Worm (Caenorhabditis elegans) whole organism, L2 larva: ENCODE results near the gene chil-8.

Experiments
- C34F6.9 ChIP-seq: fragments of 150-350 bp; optimal IDR thresholded peaks from 2 replicates; lab custom pipeline; 2014; ENCODE audit warnings: missing biosample characterization, missing genetic modification characterization
- F13H6.1 ChIP-seq: sonication (generic microtip); optimal IDR thresholded peaks from 2 replicates; lab custom pipeline; 2016; ENCODE audit warnings: missing genetic modification characterization, missing compliant biosample characterization
- Y55F3AM.14 ChIP-seq: fragments of 200-800 bp; sonication (Bioruptor generic); optimal IDR thresholded peaks from 2 replicates; lab custom pipeline; 2018; ENCODE audit warnings: mild to moderate bottlenecking, missing genetic modification characterization, missing compliant biosample characterization
- ZK546.5 ChIP-seq: sonication (generic microtip); optimal IDR thresholded peaks from 2 replicates; lab custom pipeline; 2017; ENCODE audit warnings: missing biosample characterization, missing genetic modification characterization
- ama-1 ChIP-seq: fragments of 150-350 bp; optimal IDR thresholded peaks from 2 replicates; lab custom pipeline; 2018; ENCODE audit warnings: inconsistent platforms
- ceh-16 ChIP-seq: fragments of 150-350 bp; optimal IDR thresholded peaks from 2 replicates; lab custom pipeline; 2014; ENCODE audit warnings: missing biosample characterization, missing genetic modification characterization
- crh-2 ChIP-seq: sonication (generic microtip); optimal IDR thresholded peaks from 2 replicates; lab custom pipeline; 2017; ENCODE audit warnings: missing biosample characterization, missing genetic modification characterization
- dmd-4 ChIP-seq: sonication (generic microtip); optimal IDR thresholded peaks from 2 replicates; lab custom pipeline; 2017; ENCODE audit warnings: missing biosample characterization, missing genetic modification characterization
- elt-1 ChIP-seq: fragments of 150-350 bp; optimal IDR thresholded peaks from 2 replicates; lab custom pipeline; 2014; ENCODE audit warnings: missing biosample characterization, missing genetic modification characterization
- fos-1 ChIP-seq: fragments of 150-350 bp; optimal IDR thresholded peaks from 2 replicates; lab custom pipeline; 2014; ENCODE audit warnings: missing biosample characterization, missing genetic modification characterization
- gmeb-1 ChIP-seq: fragments of 150-350 bp; optimal IDR thresholded peaks from 2 replicates; lab custom pipeline; 2014; ENCODE audit warnings: missing biosample characterization, missing genetic modification characterization
- lin-39 ChIP-seq: fragments of 150-350 bp; optimal IDR thresholded peaks from 2 replicates; lab custom pipeline; 2014; ENCODE audit warnings: missing biosample characterization, missing genetic modification reagents, missing genetic modification characterization
- lsy-2 ChIP-seq, 2 experiments: fragments of 150-350 bp in 1 of 2; sonication (generic microtip) in 1 of 2; optimal IDR thresholded peaks; 2 replicates each; lab custom pipeline; 2014 to 2017; ENCODE audit warnings: missing biosample characterization in 2 of 2, missing genetic modification characterization in 2 of 2
- mdl-1 ChIP-seq, 2 experiments: fragments of 150-350 bp in 1 of 2; sonication (generic microtip) in 1 of 2; optimal IDR thresholded peaks; 2 replicates each; lab custom pipeline; 2017; ENCODE audit warnings: missing biosample characterization in 2 of 2, missing genetic modification characterization in 2 of 2
- nhr-11 ChIP-seq: fragments of 150-350 bp; optimal IDR thresholded peaks from 2 replicates; lab custom pipeline; 2014; ENCODE audit warnings: missing biosample characterization, missing genetic modification characterization
- nhr-12 ChIP-seq: fragments of 150-350 bp; optimal IDR thresholded peaks from 2 replicates; lab custom pipeline; 2014; ENCODE audit warnings: missing biosample characterization, missing genetic modification characterization
- nhr-129 ChIP-seq: fragments of 150-350 bp; optimal IDR thresholded peaks from 2 replicates; lab custom pipeline; 2014; ENCODE audit warnings: missing biosample characterization, missing genetic modification characterization
- nhr-23 ChIP-seq: fragments of 150-350 bp; optimal IDR thresholded peaks from 2 replicates; lab custom pipeline; 2014; ENCODE audit warnings: missing biosample characterization, missing genetic modification reagents, missing genetic modification characterization
- nhr-237 ChIP-seq: fragments of 150-350 bp; optimal IDR thresholded peaks from 2 replicates; lab custom pipeline; 2014; ENCODE audit warnings: missing biosample characterization, missing genetic modification characterization
- nhr-25 ChIP-seq: fragments of 150-350 bp; sonication (generic microtip); optimal IDR thresholded peaks from 3 replicates; lab custom pipeline; 2014; ENCODE audit warnings: missing biosample characterization, missing genetic modification characterization
- nhr-6 ChIP-seq: fragments of 150-350 bp; optimal IDR thresholded peaks from 2 replicates; lab custom pipeline; 2014; ENCODE audit warnings: missing biosample characterization, missing genetic modification characterization
- nhr-77 ChIP-seq: fragments of 150-350 bp; optimal IDR thresholded peaks from 2 replicates; lab custom pipeline; 2014; ENCODE audit warnings: missing biosample characterization, missing genetic modification characterization
- peb-1 ChIP-seq: fragments of 150-350 bp; optimal IDR thresholded peaks from 2 replicates; lab custom pipeline; 2014; ENCODE audit warnings: missing biosample characterization, missing genetic modification characterization
- sem-4 ChIP-seq: fragments of 150-350 bp; optimal IDR thresholded peaks from 2 replicates; lab custom pipeline; 2014; ENCODE audit warnings: missing biosample characterization, missing genetic modification reagents, missing genetic modification characterization
- sma-9 ChIP-seq, 2 experiments: fragments of 150-350 bp in 1 of 2; sonication (generic microtip) in 1 of 2; optimal IDR thresholded peaks; 2 replicates each; lab custom pipeline; 2014 to 2016; ENCODE audit warnings: missing genetic modification characterization in 2 of 2, mild to moderate bottlenecking in 1 of 2, missing biosample characterization in 1 of 2, missing compliant biosample characterization in 1 of 2, missing genetic modification reagents in 1 of 2, moderate library complexity in 1 of 2
- snpc-4 ChIP-seq: fragments of 150-350 bp; optimal IDR thresholded peaks from 2 replicates; lab custom pipeline; 2014; ENCODE audit warnings: missing biosample characterization, missing genetic modification characterization
- unc-39 ChIP-seq: fragments of 150-350 bp; optimal IDR thresholded peaks from 2 replicates; lab custom pipeline; 2014; ENCODE audit warnings: missing biosample characterization, missing genetic modification characterization
- unc-55 ChIP-seq: fragments of 150-350 bp; sonication (generic microtip); optimal IDR thresholded peaks from 3 replicates; lab custom pipeline; 2014; ENCODE audit warnings: missing biosample characterization, missing genetic modification reagents, missing genetic modification characterization
- unc-62 ChIP-seq: fragments of 150-350 bp; optimal IDR thresholded peaks from 2 replicates; lab custom pipeline; 2014; ENCODE audit warnings: missing biosample characterization, missing genetic modification reagents, missing genetic modification characterization
- zag-1 ChIP-seq: fragments of 150-350 bp; optimal IDR thresholded peaks from 2 replicates; lab custom pipeline; 2014; ENCODE audit warnings: missing biosample characterization, missing genetic modification characterization
- ztf-1 ChIP-seq: fragments of 200-800 bp; sonication (Bioruptor generic); conservative IDR thresholded peaks from 2 replicates; pipeline ENCODE4 v1.3.6; 2022; ENCODE audit warnings: missing genetic modification characterization, missing compliant biosample characterization
- ztf-11 ChIP-seq: sonication (generic microtip); optimal IDR thresholded peaks from 2 replicates; lab custom pipeline; 2017; ENCODE audit warnings: missing biosample characterization, missing genetic modification characterization
- ztf-4 ChIP-seq: fragments of 150-350 bp; optimal IDR thresholded peaks from 2 replicates; lab custom pipeline; 2014; ENCODE audit warnings: missing biosample characterization, missing genetic modification characterization

Gene chil-8

DNA sequence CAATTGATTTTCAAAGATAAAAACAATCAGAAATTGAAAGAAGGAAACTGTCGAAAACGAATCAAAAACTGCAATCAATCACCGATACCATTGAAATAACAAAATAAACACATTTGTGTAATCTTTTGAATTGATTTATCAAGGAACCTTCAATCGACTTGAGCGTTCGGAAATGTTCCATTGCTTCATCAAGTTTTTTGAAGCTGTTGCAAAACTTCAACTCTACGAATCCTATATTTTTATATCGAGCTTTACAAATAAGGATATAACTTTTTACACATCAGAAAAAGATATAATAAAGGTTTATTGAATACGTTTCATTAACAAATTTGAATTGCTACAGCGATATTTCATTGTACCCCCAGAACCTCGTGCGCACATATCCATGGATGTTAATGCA, at the start of gene chil-8:
TSS of gene chil-8 (minus strand) at position 101 of the 400 bp plus-strand sequence.
- TF ChIP-seq dmd-4 (tag; lab: Kevin White, UChicago) (no peak), ztf-4 (tag; lab: Kevin White, UChicago) (no peak), elt-1 (tag; lab: Kevin White, UChicago) (no peak), nhr-237 (tag; lab: Kevin White, UChicago) (no peak), ama-1 (lab: Kevin White, UChicago) (no peak), C34F6.9 (tag; lab: Kevin White, UChicago) (no peak), nhr-11 (tag; lab: Kevin White, UChicago) (no peak), crh-2 (tag; lab: Kevin White, UChicago) (no peak)
- TF ChIP-seq, all 48 proteins: peak for 0

DNA sequence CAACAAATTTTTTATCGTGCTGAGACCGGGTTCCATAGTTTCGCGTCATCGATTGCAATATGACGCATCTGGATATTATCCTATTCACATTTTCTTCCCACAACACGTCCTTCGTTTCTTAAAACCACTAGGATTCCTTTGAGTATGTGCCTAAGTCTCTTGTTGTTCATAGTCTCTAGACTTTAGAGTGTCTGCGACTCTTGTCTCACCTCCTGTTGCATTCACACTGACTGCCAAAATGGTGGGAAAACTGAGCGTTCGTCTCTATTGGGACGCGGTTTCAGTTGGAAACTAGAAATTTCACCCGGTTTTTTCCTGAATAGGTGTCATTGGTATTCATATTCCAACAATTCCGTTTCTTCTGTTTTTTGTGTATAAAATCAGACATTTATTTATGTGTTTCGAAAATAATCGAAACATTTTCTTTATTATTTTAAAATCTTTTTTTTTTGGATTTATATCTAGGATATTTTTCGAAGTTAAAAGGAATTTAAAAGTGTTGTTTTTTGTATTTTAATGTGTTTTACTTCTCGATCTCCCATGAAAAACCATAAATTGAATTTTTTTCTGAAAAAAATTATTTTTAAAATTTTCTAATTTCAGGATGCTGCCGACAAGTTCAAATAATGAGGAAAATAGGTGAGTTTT, 48.9 kb upstream of the chil-8 start, which contains the start of gene C05C10.2:
TSS of gene C05C10.2 (plus strand) at position 598 of the 648 bp plus-strand sequence.
- TF ChIP-seq mdl-1 (tag; optimal IDR thresholded peaks at IDR 0.05; lab: Kevin White, UChicago): no peak
- peak; percentile 4 for TF ChIP-seq nhr-129 (tag; lab: Kevin White, UChicago)
- TF ChIP-seq ZK546.5 (tag; lab: Kevin White, UChicago): no peak
- no peak for TF ChIP-seq sma-9 (GFP tag; optimal IDR thresholded peaks at IDR 0.05; lab: Kevin White, UChicago)
- no peak for TF ChIP-seq sma-9 (tag; optimal IDR thresholded peaks at IDR 0.05; lab: Kevin White, UChicago)
- TF ChIP-seq snpc-4 (tag; lab: Kevin White, UChicago): no peak
- peak; percentile 46 for TF ChIP-seq C34F6.9 (tag; lab: Kevin White, UChicago)
- TF ChIP-seq nhr-6 (tag; lab: Kevin White, UChicago): no peak

DNA sequence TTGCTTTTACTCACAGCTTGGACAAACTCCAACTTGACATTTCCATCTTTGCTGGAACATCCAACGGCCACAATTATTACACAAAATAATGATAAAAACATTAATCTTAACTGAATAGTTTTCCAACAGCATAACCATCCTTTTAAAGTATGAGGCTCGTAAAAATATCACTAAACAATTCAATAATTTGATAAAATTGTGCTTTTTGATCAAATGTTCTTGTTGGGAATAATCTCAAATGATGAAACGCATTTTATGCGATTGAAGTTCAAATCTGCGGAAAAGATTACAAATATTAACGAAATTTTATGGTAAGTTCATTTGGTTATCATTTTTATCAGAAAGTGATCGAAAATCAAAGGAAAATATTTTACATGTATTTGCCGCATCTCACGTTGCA, 47.6 kb upstream of the chil-8 start, which contains the start of gene pho-10:
TSS of gene pho-10 (minus strand) at position 101 of the 400 bp plus-strand sequence.
- no peak for TF ChIP-seq dmd-4 (tag; lab: Kevin White, UChicago)
- TF ChIP-seq, all 48 proteins: peak for 0

DNA sequence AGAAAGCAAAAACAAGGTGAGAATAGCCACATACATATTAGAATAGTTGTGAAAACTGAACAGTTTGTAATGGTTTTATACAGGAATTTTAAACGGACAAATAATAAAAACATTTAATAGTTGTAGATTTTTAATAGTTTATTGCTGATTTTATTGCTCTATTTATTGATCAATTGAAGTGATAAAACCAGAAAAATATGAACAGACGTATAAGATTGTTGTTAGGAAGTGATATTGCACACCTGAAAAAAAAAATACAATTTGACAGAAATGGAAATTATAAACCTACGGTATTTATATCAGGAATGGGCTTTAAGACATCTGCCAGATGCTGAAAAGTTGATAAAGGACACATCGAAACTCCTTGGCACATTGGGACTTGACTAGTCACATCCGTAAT, 45.0 kb upstream of the chil-8 start, which contains the start of gene C05C10.8:
TSS of gene C05C10.8 (minus strand) at position 101 of the 400 bp plus-strand sequence.
- TF ChIP-seq ztf-11 (no peak), ama-1 (lab: Kevin White, UChicago) (no peak), nhr-12 (tag; lab: Kevin White, UChicago) (no peak), lsy-2 (tag; optimal IDR thresholded peaks at IDR 0.05; lab: Kevin White, UChicago) (no peak), nhr-129 (tag; lab: Kevin White, UChicago) (no peak), unc-55 (GFP tag; lab: Kevin White, UChicago) (no peak), crh-2 (tag; lab: Kevin White, UChicago) (no peak), unc-39 (tag; lab: Kevin White, UChicago) (no peak), nhr-23 (no peak), peb-1 (tag; lab: Kevin White, UChicago) (no peak), F13H6.1 (tag; lab: Kevin White, UChicago) (no peak), sem-4 (no peak), Y55F3AM.14 (no peak), gmeb-1 (tag; lab: Kevin White, UChicago) (no peak), nhr-237 (tag; lab: Kevin White, UChicago) (no peak), lin-39 (tag; lab: Kevin White, UChicago) (no peak), zag-1 (tag; lab: Kevin White, UChicago) (no peak), C34F6.9 (tag; lab: Kevin White, UChicago) (no peak), unc-62 (GFP tag; lab: Kevin White, UChicago) (no peak)

DNA sequence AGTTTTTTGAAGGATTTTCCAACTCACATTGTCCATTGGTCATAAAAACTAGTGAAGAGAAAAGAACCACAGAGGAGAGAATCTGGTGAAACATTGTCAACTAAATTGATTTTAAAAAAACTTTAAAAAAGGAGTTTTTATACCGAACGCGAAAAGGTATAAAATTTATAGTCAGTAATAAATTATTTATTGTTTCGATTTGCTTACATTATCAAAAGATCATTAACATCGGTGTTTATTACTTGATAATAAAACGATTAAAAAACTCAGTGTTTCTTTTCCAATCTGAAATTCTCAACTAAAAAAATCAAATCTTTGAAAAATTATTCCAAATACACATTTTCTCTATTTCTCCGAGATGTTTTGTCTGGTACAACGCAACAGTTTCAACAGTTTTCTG, 43.3 kb upstream of the chil-8 start, which contains the start of gene F26C11.4:
TSS of gene F26C11.4 (minus strand) at position 101 of the 400 bp plus-strand sequence.
- TF ChIP-seq nhr-25 (no peak), gmeb-1 (tag; lab: Kevin White, UChicago) (no peak), nhr-237 (tag; lab: Kevin White, UChicago) (no peak), nhr-77 (tag; lab: Kevin White, UChicago) (no peak), ztf-4 (tag; lab: Kevin White, UChicago) (no peak), mdl-1 (tag; optimal IDR thresholded peaks at IDR 0.05; lab: Kevin White, UChicago) (no peak), C34F6.9 (tag; lab: Kevin White, UChicago) (no peak), ztf-1 (no peak), nhr-12 (tag; lab: Kevin White, UChicago) (no peak), unc-62 (GFP tag; lab: Kevin White, UChicago) (no peak), ceh-16 (tag; lab: Kevin White, UChicago) (no peak), nhr-129 (tag; lab: Kevin White, UChicago) (no peak), sem-4 (no peak), dmd-4 (tag; lab: Kevin White, UChicago) (no peak), fos-1 (tag; lab: Kevin White, UChicago) (no peak), snpc-4 (tag; lab: Kevin White, UChicago) (no peak)
